Fruit fly (Drosophila melanogaster) whole organism, embryonic: ENCODE results near the gene CG15728.

ENCODE experiments used
- Atf3 ChIP-seq: fragments of 200-800 bp; sonication (Bioruptor generic); optimal IDR thresholded peaks from 3 replicates; lab custom pipeline; 2016; ENCODE audit warnings: missing biosample characterization, missing genetic modification characterization
- Bgb ChIP-seq: fragments of 200-800 bp; sonication (Bioruptor generic); IDR thresholded peaks from 2 replicates; pipeline ENCODE4 v1.3.6; 2022; ENCODE audit warnings: missing biosample characterization, missing genetic modification characterization; ENCODE audit not compliant: partially characterized antibody
- CG10543 ChIP-seq: fragments of 200-800 bp; sonication (Bioruptor generic); optimal IDR thresholded peaks from 3 replicates; lab custom pipeline; 2017; ENCODE audit warnings: missing biosample characterization, mild to moderate bottlenecking, missing genetic modification characterization, moderate library complexity
- CG10979 ChIP-seq: fragments of 200-800 bp; sonication (Bioruptor generic); optimal IDR thresholded peaks from 2 replicates; lab custom pipeline; 2018; ENCODE audit warnings: missing biosample characterization, mild to moderate bottlenecking, missing genetic modification characterization, moderate library complexity
- CG11085 ChIP-seq: fragments of 200-800 bp; sonication (Bioruptor generic); IDR thresholded peaks from 2 replicates; pipeline ENCODE4 v1.3.6; 2022; ENCODE audit warnings: missing biosample characterization, missing genetic modification characterization
- CG11093 ChIP-seq: fragments of 200-800 bp; sonication (Bioruptor generic); IDR thresholded peaks from 3 replicates; pipeline ENCODE4 v1.3.6; 2022; ENCODE audit warnings: missing biosample characterization, missing genetic modification characterization
- CG11247 ChIP-seq: fragments of 200-800 bp; sonication (Bioruptor generic); IDR thresholded peaks from 2 replicates; pipeline ENCODE4 v1.3.6; 2022; ENCODE audit warnings: missing biosample characterization, missing genetic modification characterization
- CG12769 ChIP-seq: fragments of 200-800 bp; sonication (Bioruptor generic); optimal IDR thresholded peaks from 2 replicates; lab custom pipeline; 2019; ENCODE audit warnings: missing biosample characterization, mild to moderate bottlenecking, missing genetic modification characterization, moderate library complexity
- CG13424 ChIP-seq: fragments of 200-800 bp; sonication (Bioruptor generic); optimal IDR thresholded peaks from 2 replicates; lab custom pipeline; 2019; ENCODE audit warnings: missing biosample characterization, mild to moderate bottlenecking, missing genetic modification characterization, moderate library complexity
- CG14014 ChIP-seq: fragments of 200-800 bp; sonication (Bioruptor generic); IDR thresholded peaks from 2 replicates; pipeline ENCODE4 v1.3.6; 2022; ENCODE audit warnings: missing biosample characterization, missing genetic modification characterization
- CG14860 ChIP-seq: fragments of 200-800 bp; sonication (Bioruptor generic); IDR thresholded peaks from 3 replicates; pipeline ENCODE4 v1.3.6; 2022; ENCODE audit warnings: missing biosample characterization, missing genetic modification characterization; ENCODE audit not compliant: partially characterized antibody
- CG15269 ChIP-seq: fragments of 200-800 bp; sonication (Bioruptor generic); optimal IDR thresholded peaks from 2 replicates; lab custom pipeline; 2018; ENCODE audit warnings: missing biosample characterization, mild to moderate bottlenecking, missing genetic modification characterization, moderate library complexity
- CG17359 ChIP-seq: fragments of 200-800 bp; sonication (Bioruptor generic); optimal IDR thresholded peaks from 3 replicates; lab custom pipeline; 2018; ENCODE audit warnings: missing biosample characterization, mild to moderate bottlenecking, missing genetic modification characterization, moderate library complexity
- CG18599 ChIP-seq: fragments of 200-800 bp; sonication (Bioruptor generic); optimal IDR thresholded peaks from 3 replicates; lab custom pipeline; 2017; ENCODE audit warnings: missing biosample characterization, missing genetic modification characterization, mild to moderate bottlenecking, moderate library complexity, missing genetic modification reagents
- CG2678 ChIP-seq: fragments of 200-800 bp; sonication (Bioruptor generic); optimal IDR thresholded peaks from 3 replicates; lab custom pipeline; 2019; ENCODE audit warnings: missing biosample characterization, mild to moderate bottlenecking, missing genetic modification characterization, moderate library complexity
- CG3995 ChIP-seq: fragments of 200-800 bp; sonication (Bioruptor generic); optimal IDR thresholded peaks from 3 replicates; lab custom pipeline; 2016; ENCODE audit warnings: missing biosample characterization, missing genetic modification characterization
- CG4404 ChIP-seq: fragments of 200-800 bp; sonication (Bioruptor generic); IDR thresholded peaks from 2 replicates; pipeline ENCODE4 v1.3.6; 2022; ENCODE audit warnings: missing biosample characterization, missing genetic modification characterization
- CG4707 ChIP-seq: fragments of 200-800 bp; sonication (Bioruptor generic); optimal IDR thresholded peaks from 2 replicates; lab custom pipeline; 2018; ENCODE audit warnings: missing biosample characterization, mild to moderate bottlenecking, missing genetic modification characterization, moderate library complexity
- CG5180 ChIP-seq: fragments of 200-800 bp; sonication (Bioruptor generic); optimal IDR thresholded peaks from 3 replicates; lab custom pipeline; 2017; ENCODE audit warnings: missing biosample characterization, missing genetic modification characterization, mild to moderate bottlenecking, moderate library complexity, missing genetic modification reagents
- CG6272 ChIP-seq: fragments of 200-800 bp; sonication (Bioruptor generic); IDR thresholded peaks from 2 replicates; pipeline ENCODE4 v1.3.6; 2022; ENCODE audit warnings: missing biosample characterization, missing genetic modification characterization
- CG6654 ChIP-seq: fragments of 200-800 bp; sonication (Bioruptor generic); optimal IDR thresholded peaks from 2 replicates; lab custom pipeline; 2017; ENCODE audit warnings: missing biosample characterization, mild to moderate bottlenecking, missing genetic modification characterization
- CG6765 ChIP-seq: fragments of 200-800 bp; sonication (Bioruptor generic); optimal IDR thresholded peaks from 3 replicates; lab custom pipeline; 2017; ENCODE audit warnings: missing biosample characterization, mild to moderate bottlenecking, missing genetic modification characterization
- CG9932 ChIP-seq: fragments of 200-800 bp; sonication (Bioruptor generic); IDR thresholded peaks from 2 replicates; pipeline ENCODE4 v1.3.6; 2022; ENCODE audit warnings: missing biosample characterization, missing genetic modification characterization
- D ChIP-seq, 2 experiments: fragments of 200-800 bp in 1 of 2; fragments of >200 bp in 1 of 2; sonication (Bioruptor generic) in 1 of 2; optimal IDR thresholded peaks; 2 replicates in 1 of 2; 3 replicates in 1 of 2; lab custom pipeline; 2017; ENCODE audit warnings: mild to moderate bottlenecking in 1 of 2, missing biosample characterization in 1 of 2, missing genetic modification characterization in 1 of 2, missing genetic modification reagents in 1 of 2
- Elba2 ChIP-seq: fragments of 200-800 bp; sonication (Bioruptor generic); optimal IDR thresholded peaks from 3 replicates; lab custom pipeline; 2016; ENCODE audit warnings: missing biosample characterization, missing genetic modification characterization
- Fer3 ChIP-seq: fragments of 200-800 bp; sonication (Bioruptor generic); optimal IDR thresholded peaks from 2 replicates; lab custom pipeline; 2018; ENCODE audit warnings: missing biosample characterization, mild to moderate bottlenecking, missing genetic modification characterization, moderate library complexity
- Hand ChIP-seq: fragments of 200-800 bp; sonication (Bioruptor generic); optimal IDR thresholded peaks from 2 replicates; lab custom pipeline; 2017; ENCODE audit warnings: mild to moderate bottlenecking, missing biosample characterization, missing genetic modification reagents, missing genetic modification characterization
- Hr3 ChIP-seq: fragments of 200-800 bp; sonication (Bioruptor generic); optimal IDR thresholded peaks from 3 replicates; lab custom pipeline; 2016; ENCODE audit warnings: missing biosample characterization, missing genetic modification characterization
- NC2β ChIP-seq: fragments of 200-800 bp; sonication (Bioruptor generic); optimal IDR thresholded peaks from 2 replicates; lab custom pipeline; 2016; ENCODE audit warnings: missing biosample characterization, missing genetic modification characterization
- Nf-YB ChIP-seq: fragments of 200-800 bp; sonication (Bioruptor generic); optimal IDR thresholded peaks from 3 replicates; lab custom pipeline; 2019; ENCODE audit warnings: missing biosample characterization, mild to moderate bottlenecking, missing genetic modification characterization, moderate library complexity
- NfI ChIP-seq: fragments of 200-800 bp; sonication (Bioruptor generic); optimal IDR thresholded peaks from 3 replicates; lab custom pipeline; 2018; ENCODE audit warnings: missing biosample characterization, mild to moderate bottlenecking, missing genetic modification characterization, moderate library complexity
- Side ChIP-seq: fragments of 200-800 bp; sonication (Bioruptor generic); optimal IDR thresholded peaks from 2 replicates; lab custom pipeline; 2016; ENCODE audit warnings: missing biosample characterization, missing genetic modification characterization
- Spps ChIP-seq: fragments of 200-800 bp; sonication (Bioruptor generic); optimal IDR thresholded peaks from 2 replicates; lab custom pipeline; 2018; ENCODE audit warnings: missing biosample characterization, mild to moderate bottlenecking, missing genetic modification characterization
- Trl ChIP-seq, 3 experiments: fragments of >200 bp in 2 of 3; fragments of 200-800 bp in 1 of 3; sonication (Bioruptor generic) in 1 of 3; optimal IDR thresholded peaks; 2 replicates in 1 of 3; 3 replicates in 2 of 3; lab custom pipeline; 2016 to 2017; ENCODE audit warnings: missing biosample characterization in 1 of 3, missing genetic modification characterization in 1 of 3
- Xrp1 ChIP-seq: fragments of 200-800 bp; sonication (Bioruptor generic); IDR thresholded peaks from 2 replicates; pipeline ENCODE4 v1.3.6; 2022; ENCODE audit warnings: missing biosample characterization, missing genetic modification characterization
- abd-A ChIP-seq: fragments of 200-800 bp; sonication (Bioruptor generic); optimal IDR thresholded peaks from 3 replicates; lab custom pipeline; 2019; ENCODE audit warnings: missing biosample characterization, mild to moderate bottlenecking, missing genetic modification characterization, moderate library complexity
- bigmax ChIP-seq: fragments of 200-800 bp; sonication (Bioruptor generic); optimal IDR thresholded peaks from 2 replicates; lab custom pipeline; 2018; ENCODE audit warnings: missing biosample characterization, mild to moderate bottlenecking, missing genetic modification characterization
- ems ChIP-seq: fragments of 200-800 bp; sonication (Bioruptor generic); optimal IDR thresholded peaks from 3 replicates; lab custom pipeline; 2016; ENCODE audit warnings: missing biosample characterization, missing genetic modification characterization
- exex ChIP-seq: fragments of 200-800 bp; sonication (Bioruptor generic); optimal IDR thresholded peaks from 4 replicates; lab custom pipeline; 2018; ENCODE audit warnings: missing biosample characterization, mild to moderate bottlenecking, missing genetic modification characterization, moderate library complexity
- fd102C ChIP-seq: fragments of 200-800 bp; sonication (Bioruptor generic); optimal IDR thresholded peaks from 2 replicates; lab custom pipeline; 2018; ENCODE audit warnings: missing biosample characterization, mild to moderate bottlenecking, missing genetic modification characterization, moderate library complexity
- gcm2 ChIP-seq: fragments of 200-800 bp; sonication (Bioruptor generic); optimal IDR thresholded peaks from 2 replicates; lab custom pipeline; 2016; ENCODE audit warnings: missing biosample characterization, missing genetic modification characterization
- gem ChIP-seq: fragments of 200-800 bp; sonication (Bioruptor generic); optimal IDR thresholded peaks from 2 replicates; lab custom pipeline; 2019; ENCODE audit warnings: missing biosample characterization, mild to moderate bottlenecking, missing genetic modification characterization, moderate library complexity
- grn ChIP-seq: fragments of 200-800 bp; sonication (Bioruptor generic); optimal IDR thresholded peaks from 3 replicates; lab custom pipeline; 2017; ENCODE audit warnings: missing biosample characterization, missing genetic modification characterization
- hkb ChIP-seq, 2 experiments: fragments of 200-800 bp in 1 of 2; fragments of >200 bp in 1 of 2; sonication (Bioruptor generic) in 1 of 2; IDR thresholded peaks in 1 of 2; optimal IDR thresholded peaks in 1 of 2; 2 replicates each; pipeline versions ENCODE4 v1.3.6 to Lab custom; 2017 to 2022; ENCODE audit warnings: missing biosample characterization in 1 of 2, missing genetic modification characterization in 1 of 2
- insv ChIP-seq, 2 experiments: fragments of 200-800 bp; sonication (Bioruptor generic); optimal IDR thresholded peaks; 3 replicates each; lab custom pipeline; 2016 to 2018; ENCODE audit warnings: missing biosample characterization in 2 of 2, missing genetic modification characterization in 2 of 2
- jing ChIP-seq: fragments of 200-800 bp; sonication (Bioruptor generic); optimal IDR thresholded peaks from 2 replicates; lab custom pipeline; 2018; ENCODE audit warnings: missing biosample characterization, mild to moderate bottlenecking, missing genetic modification characterization
- mirr ChIP-seq: fragments of 200-800 bp; sonication (Bioruptor generic); optimal IDR thresholded peaks from 3 replicates; lab custom pipeline; 2018; ENCODE audit warnings: missing biosample characterization, mild to moderate bottlenecking, missing genetic modification characterization

The CG15728 gene

dm6 chrX:12665112-12665795 is 41.2 kb downstream of the CG15728 start (continued):
- TF ChIP-seq CG4707 (GFP tag; lab: Kevin White, UChicago) (peak; percentile 59), CG6272 (GFP tag; lab: Robert Waterston, UW) (peak; percentile 79), gcm2 (GFP tag; lab: Kevin White, UChicago) (peak; percentile 3), CG18599 (GFP tag; lab: Kevin White, UChicago) (peak; percentile 90), Nf-YB (GFP tag; lab: Kevin White, UChicago) (peak; percentile 70), Atf3 (GFP tag; lab: Kevin White, UChicago) (peak; percentile 56), mirr (GFP tag; lab: Kevin White, UChicago) (peak; percentile 79), NfI (GFP tag; lab: Kevin White, UChicago) (peak; percentile 88), jing (GFP tag; lab: Kevin White, UChicago) (peak; percentile 85), Fer3 (peak; percentile 90), CG6654 (GFP tag; lab: Kevin White, UChicago) (peak; percentile 65), insv (GFP tag; optimal IDR thresholded peaks at IDR 0.05; lab: Kevin White, UChicago) (peak in 1 of 2 experiments; percentile 40), CG4404 (GFP tag; lab: Robert Waterston, UW) (peak; percentile 85), fd102C (GFP tag; lab: Kevin White, UChicago) (peak; percentile 37), CG11247 (GFP tag; lab: Robert Waterston, UW) (peak; percentile 93), CG14860 (GFP tag; lab: Robert Waterston, UW) (no peak), Hand (GFP tag; lab: Kevin White, UChicago) (peak; percentile 75), Hr3 (GFP tag; lab: Kevin White, UChicago) (peak; percentile 88), CG13424 (tag; lab: Kevin White, UChicago) (peak; percentile 90), ems (GFP tag; lab: Kevin White, UChicago) (peak; percentile 51), CG2678 (tag; lab: Kevin White, UChicago) (peak; percentile 92), CG6765 (GFP tag; lab: Kevin White, UChicago) (peak; percentile 68), CG10543 (GFP tag; lab: Kevin White, UChicago) (peak; percentile 75), exex (tag; lab: Kevin White, UChicago) (peak; percentile 46), Elba2 (no peak), bigmax (GFP tag; lab: Kevin White, UChicago) (peak; percentile 5), CG12769 (peak; percentile 91), CG9932 (peak; percentile 94), CG11093 (GFP tag; lab: Robert Waterston, UW) (peak; percentile 87), Bgb (peak; percentile 39; the same call in 1 of the 2 replicates), hkb (optimal IDR thresholded peaks at IDR 0.05; lab: Kevin White, UChicago) (no peak), hkb (GFP tag; IDR thresholded peaks at IDR 0.05; lab: Robert Waterston, UW) (peak; percentile 90), grn (peak; percentile 57), Spps (tag; lab: Kevin White, UChicago) (peak; percentile 80), CG14014 (peak; percentile 88), NC2β (GFP tag; lab: Kevin White, UChicago) (peak; percentile 63), D (optimal IDR thresholded peaks at IDR 0.05; lab: Kevin White, UChicago) (no peak), D (GFP tag; optimal IDR thresholded peaks at IDR 0.05; lab: Kevin White, UChicago) (peak; percentile 89), CG5180 (GFP tag; lab: Kevin White, UChicago) (peak; percentile 69), CG10979 (tag; lab: Kevin White, UChicago) (peak; percentile 90), CG11085 (GFP tag; lab: Robert Waterston, UW) (peak; percentile 98), Trl (optimal IDR thresholded peaks at IDR 0.05; lab: Kevin White, UChicago) (peak; percentile 73 to 84), Trl (GFP tag; optimal IDR thresholded peaks at IDR 0.05; lab: Kevin White, UChicago) (no peak), Xrp1 (GFP tag; lab: Robert Waterston, UW) (peak; percentile 95), CG15269 (tag; lab: Kevin White, UChicago) (peak; percentile 88), gem (tag; lab: Kevin White, UChicago) (peak; percentile 94), abd-A (tag; lab: Kevin White, UChicago) (peak; percentile 79), CG17359 (tag; lab: Kevin White, UChicago) (peak; percentile 91), Side (GFP tag; lab: Kevin White, UChicago) (peak; percentile 34), CG3995 (GFP tag; lab: Kevin White, UChicago) (peak; percentile 46)
